Worm (Caenorhabditis elegans): ENCODE data around the gene ruvb-2.

Gene ruvb-2

ce11 chrIV:6946832-6947231 lies 27.6 kb upstream of the ruvb-2 start:
- TF ChIP-seq ceh-27 (GFP tag; optimal IDR thresholded peaks at IDR 0.05) (no peak), ztf-25 (GFP tag; IDR thresholded peaks at IDR 0.05) (no peak), hlh-12 (tag; optimal IDR thresholded peaks at IDR 0.05) (no peak), F10E7.11 (tag; optimal IDR thresholded peaks at IDR 0.05) (no peak), zfh-2 (GFP tag; conservative IDR thresholded peaks at IDR 0.05) (no peak), gei-17 (GFP tag; optimal IDR thresholded peaks at IDR 0.05) (no peak), tlf-1 (GFP tag; optimal IDR thresholded peaks at IDR 0.05) (no peak), cebp-1 (GFP tag; IDR thresholded peaks at IDR 0.05) (no peak), cebp-1 (tag; optimal IDR thresholded peaks at IDR 0.05) (no peak), atf-7 (tag; optimal IDR thresholded peaks at IDR 0.05) (no peak), F39B2.1 (GFP tag; IDR thresholded peaks at IDR 0.05) (no peak), egrh-3 (GFP tag; IDR thresholded peaks at IDR 0.05) (no peak), hmg-20 (GFP tag; IDR thresholded peaks at IDR 0.05) (no peak), nhr-90 (tag; optimal IDR thresholded peaks at IDR 0.05) (no peak), egl-18 (GFP tag; IDR thresholded peaks at IDR 0.05) (no peak), attf-6 (GFP tag; IDR thresholded peaks at IDR 0.05) (no peak), aptf-2 (GFP tag; conservative IDR thresholded peaks at IDR 0.05) (no peak), Y53G8AR.9 (GFP tag; conservative IDR thresholded peaks at IDR 0.05) (no peak), rcor-1 (GFP tag; IDR thresholded peaks at IDR 0.05) (no peak)

- TF ChIP-seq Y79H2A.3 (GFP tag; conservative IDR thresholded peaks at IDR 0.05) (no peak), ets-4 (GFP tag; optimal IDR thresholded peaks at IDR 0.05) (no peak), athp-1 (tag; optimal IDR thresholded peaks at IDR 0.05) (no peak), ztf-3 (GFP tag; optimal IDR thresholded peaks at IDR 0.05) (no peak), attf-3 (GFP tag; conservative IDR thresholded peaks at IDR 0.05) (no peak), efl-1 (GFP tag; optimal IDR thresholded peaks at IDR 0.05) (no peak), ztf-26 (tag; optimal IDR thresholded peaks at IDR 0.05) (no peak), tbp1 (GFP tag; optimal IDR thresholded peaks at IDR 0.05) (no peak), F39B2.1 (GFP tag; IDR thresholded peaks at IDR 0.05) (no peak), F57C9.4 (tag; optimal IDR thresholded peaks at IDR 0.05) (no peak), madf-6 (GFP tag; IDR thresholded peaks at IDR 0.05) (no peak), snpc-1.3 (tag; optimal IDR thresholded peaks at IDR 0.05; ENCODE audit: insufficient read depth) (no peak), let-526 (GFP tag; IDR thresholded peaks at IDR 0.05) (no peak), F33H1.4 (GFP tag; IDR thresholded peaks at IDR 0.05) (no peak), egl-44 (GFP tag; IDR thresholded peaks at IDR 0.05) (no peak), pbrm-1 (GFP tag; IDR thresholded peaks at IDR 0.05) (no peak), ama-1 (optimal IDR thresholded peaks at IDR 0.05) (no peak), ama-1 (GFP tag; optimal IDR thresholded peaks at IDR 0.05) (no peak), dpff-1 (tag; optimal IDR thresholded peaks at IDR 0.05) (no peak), zfh-2 (GFP tag; conservative IDR thresholded peaks at IDR 0.05) (no peak), lin-54 (GFP tag; optimal IDR thresholded peaks at IDR 0.05) (no peak)
Measured at ce11 chrIV:6941101-6941500, 21.9 kb upstream of the ruvb-2 start.

- TF ChIP-seq T26A5.8 (tag; optimal IDR thresholded peaks at IDR 0.05) = no peak
- no peak for TF ChIP-seq F57C9.4 (tag; optimal IDR thresholded peaks at IDR 0.05)
- no peak for TF ChIP-seq F23B12.7 (tag; optimal IDR thresholded peaks at IDR 0.05; ENCODE audit: insufficient read depth)
- no peak for TF ChIP-seq fkh-3 (tag; optimal IDR thresholded peaks at IDR 0.05)
- TF ChIP-seq lir-1 (GFP tag; conservative IDR thresholded peaks at IDR 0.05) = no peak
- TF ChIP-seq ceh-58 (GFP tag; IDR thresholded peaks at IDR 0.05) = no peak
- no peak for TF ChIP-seq lin-54 (GFP tag; optimal IDR thresholded peaks at IDR 0.05)
- TF ChIP-seq dpl-1 (GFP tag; optimal IDR thresholded peaks at IDR 0.05) = no peak
- no peak for TF ChIP-seq snpc-1.3 (tag; optimal IDR thresholded peaks at IDR 0.05; ENCODE audit: insufficient read depth)
- TF ChIP-seq lin-35 (GFP tag; optimal IDR thresholded peaks at IDR 0.05) = no peak
- no peak for TF ChIP-seq cebp-1 (GFP tag; IDR thresholded peaks at IDR 0.05)
- TF ChIP-seq cebp-1 (tag; optimal IDR thresholded peaks at IDR 0.05) = no peak
- no peak for TF ChIP-seq ets-4 (GFP tag; optimal IDR thresholded peaks at IDR 0.05)
- no peak for TF ChIP-seq lsy-27 (tag; optimal IDR thresholded peaks at IDR 0.05; ENCODE audit: borderline replicate concordance, insufficient read depth)
- TF ChIP-seq F57A8.1 (GFP tag; optimal IDR thresholded peaks at IDR 0.05) = no peak
- no peak for TF ChIP-seq F33H1.4 (GFP tag; IDR thresholded peaks at IDR 0.05)
- no peak for TF ChIP-seq F37B4.10 (GFP tag; IDR thresholded peaks at IDR 0.05)
- no peak for TF ChIP-seq mes-4 (tag; optimal IDR thresholded peaks at IDR 0.05)
Measured at ce11 chrIV:6937548-6937947, 18.3 kb upstream of the ruvb-2 start, which contains the start of gene npr-12. npr-12 (minus strand) TSS chrIV:6937648.
